Worm (Caenorhabditis elegans) whole organism, L1 larva: Measurements from ENCODE around the gene selt-1.1.

Source experiments
- C04F5.9 ChIP-seq: sonication (generic microtip); optimal IDR thresholded peaks from 2 replicates; lab custom pipeline; 2016; ENCODE audit warnings: missing genetic modification characterization, missing compliant biosample characterization
- C16A3.4 ChIP-seq: fragments of 150-350 bp; optimal IDR thresholded peaks from 2 replicates; lab custom pipeline; 2014; ENCODE audit warnings: missing biosample characterization, missing genetic modification characterization
- C34B4.2 ChIP-seq: sonication (generic microtip); optimal IDR thresholded peaks from 2 replicates; lab custom pipeline; 2017; ENCODE audit warnings: mild to moderate bottlenecking, missing genetic modification characterization, missing compliant biosample characterization
- F16B12.6 ChIP-seq: fragments of 150-350 bp; optimal IDR thresholded peaks from 2 replicates; lab custom pipeline; 2014; ENCODE audit warnings: missing biosample characterization, missing genetic modification characterization
- alr-1 ChIP-seq: fragments of 200-800 bp; sonication (Bioruptor generic); optimal IDR thresholded peaks from 2 replicates; lab custom pipeline; 2018; ENCODE audit warnings: borderline replicate concordance, mild to moderate bottlenecking, missing genetic modification characterization, missing compliant biosample characterization
- aly-2 ChIP-seq: fragments of 150-350 bp; optimal IDR thresholded peaks from 2 replicates; lab custom pipeline; 2014; ENCODE audit warnings: missing biosample characterization, missing genetic modification characterization
- blmp-1 ChIP-seq: fragments of 150-350 bp; optimal IDR thresholded peaks from 2 replicates; lab custom pipeline; 2014; ENCODE audit warnings: missing biosample characterization, missing genetic modification characterization
- ceh-82 ChIP-seq, 3 experiments: fragments of 150-350 bp in 1 of 3; sonication (generic microtip) in 2 of 3; optimal IDR thresholded peaks; 2 replicates each; lab custom pipeline; 2014 to 2017; ENCODE audit warnings: missing biosample characterization in 3 of 3, missing genetic modification characterization in 3 of 3
- ceh-90 ChIP-seq: sonication (generic microtip); optimal IDR thresholded peaks from 2 replicates; lab custom pipeline; 2016; ENCODE audit warnings: missing genetic modification characterization, missing compliant biosample characterization
- dsc-1 ChIP-seq: sonication (generic microtip); optimal IDR thresholded peaks from 2 replicates; lab custom pipeline; 2016; ENCODE audit warnings: mild to moderate bottlenecking, missing genetic modification characterization, missing compliant biosample characterization
- elt-2 ChIP-seq: sonication (generic microtip); optimal IDR thresholded peaks from 2 replicates; lab custom pipeline; 2016; ENCODE audit warnings: missing genetic modification characterization, mild to moderate bottlenecking, inconsistent platforms, missing compliant biosample characterization, missing genetic modification reagents
- elt-3 ChIP-seq, 6 experiments: fragments of 150-350 bp in 1 of 6; sonication (generic microtip); optimal IDR thresholded peaks; 2 replicates each; lab custom pipeline; 2017 to 2018; ENCODE audit warnings: missing biosample characterization in 6 of 6, missing genetic modification characterization in 6 of 6, inconsistent platforms in 1 of 6
- ets-5 ChIP-seq: fragments of 200-800 bp; sonication (Bioruptor generic); IDR thresholded peaks from 2 replicates; pipeline ENCODE4 v1.3.6; 2022; ENCODE audit warnings: missing genetic modification characterization, missing compliant biosample characterization
- hlh-4 ChIP-seq: sonication (generic microtip); optimal IDR thresholded peaks from 2 replicates; lab custom pipeline; 2016; ENCODE audit warnings: mild to moderate bottlenecking, missing genetic modification characterization, missing compliant biosample characterization
- hpl-2 ChIP-seq: fragments of 150-350 bp; optimal IDR thresholded peaks from 2 replicates; lab custom pipeline; 2014; ENCODE audit warnings: missing biosample characterization, missing genetic modification reagents, missing genetic modification characterization
- isw-1 ChIP-seq: fragments of 200-800 bp; sonication (Bioruptor generic); IDR thresholded peaks from 2 replicates; pipeline ENCODE4 v1.3.6; 2022; ENCODE audit warnings: missing genetic modification characterization, missing compliant biosample characterization
- lin-14 ChIP-seq: fragments of 200-800 bp; sonication (Bioruptor generic); optimal IDR thresholded peaks from 2 replicates; lab custom pipeline; 2018; ENCODE audit warnings: mild to moderate bottlenecking, missing genetic modification characterization, moderate library complexity, missing compliant biosample characterization
- lin-39 ChIP-seq: fragments of 150-350 bp; optimal IDR thresholded peaks from 2 replicates; lab custom pipeline; 2014; ENCODE audit warnings: missing biosample characterization, missing genetic modification reagents, missing genetic modification characterization
- lir-3 ChIP-seq: sonication (generic microtip); optimal IDR thresholded peaks from 2 replicates; lab custom pipeline; 2016; ENCODE audit warnings: mild to moderate bottlenecking, missing genetic modification characterization, moderate library complexity, missing compliant biosample characterization; ENCODE audit not compliant: poor library complexity
- lsy-2 ChIP-seq, 2 experiments: fragments of 150-350 bp; optimal IDR thresholded peaks; 2 replicates each; lab custom pipeline; 2014; ENCODE audit warnings: missing biosample characterization in 2 of 2, missing genetic modification characterization in 2 of 2
- mab-9 ChIP-seq: fragments of 200-800 bp; sonication (Bioruptor generic); IDR thresholded peaks from 2 replicates; pipeline ENCODE4 v1.3.6; 2022; ENCODE audit warnings: missing genetic modification reagents, missing genetic modification characterization, missing compliant biosample characterization
- mep-1 ChIP-seq: fragments of 150-350 bp; optimal IDR thresholded peaks from 2 replicates; lab custom pipeline; 2014; ENCODE audit warnings: missing biosample characterization, missing genetic modification characterization
- nhr-11 ChIP-seq: fragments of 150-350 bp; optimal IDR thresholded peaks from 2 replicates; lab custom pipeline; 2014; ENCODE audit warnings: missing biosample characterization, missing genetic modification characterization
- nhr-19 ChIP-seq: fragments of 200-800 bp; sonication (Bioruptor generic); conservative IDR thresholded peaks from 2 replicates; pipeline ENCODE4 v1.3.6; 2022; ENCODE audit warnings: missing genetic modification characterization, missing compliant biosample characterization
- nhr-20 ChIP-seq: sonication (generic microtip); optimal IDR thresholded peaks from 2 replicates; lab custom pipeline; 2016; ENCODE audit warnings: mild to moderate bottlenecking, missing genetic modification characterization, missing compliant biosample characterization
- nhr-237 ChIP-seq: fragments of 150-350 bp; optimal IDR thresholded peaks from 2 replicates; lab custom pipeline; 2014; ENCODE audit warnings: missing biosample characterization, missing genetic modification characterization
- nhr-28 ChIP-seq: fragments of 150-350 bp; optimal IDR thresholded peaks from 2 replicates; lab custom pipeline; 2014; ENCODE audit warnings: missing biosample characterization, missing genetic modification characterization
- nhr-47 ChIP-seq: sonication (generic microtip); optimal IDR thresholded peaks from 2 replicates; lab custom pipeline; 2016; ENCODE audit warnings: mild to moderate bottlenecking, missing genetic modification characterization, moderate library complexity, missing compliant biosample characterization
- nhr-71 ChIP-seq: sonication (generic microtip); optimal IDR thresholded peaks from 2 replicates; lab custom pipeline; 2016; ENCODE audit warnings: mild to moderate bottlenecking, missing genetic modification characterization, moderate library complexity, missing compliant biosample characterization
- nhr-77 ChIP-seq: fragments of 150-350 bp; optimal IDR thresholded peaks from 2 replicates; lab custom pipeline; 2014; ENCODE audit warnings: missing biosample characterization, missing genetic modification characterization
- nhr-84 ChIP-seq: sonication (generic microtip); optimal IDR thresholded peaks from 2 replicates; lab custom pipeline; 2017; ENCODE audit warnings: missing biosample characterization, missing genetic modification characterization
- nhr-85 ChIP-seq: sonication (generic microtip); peaks from one replicate; lab custom pipeline; 2016; ENCODE audit warnings: missing genetic modification characterization, inconsistent platforms, missing compliant biosample characterization
- nhr-90 ChIP-seq: sonication (generic microtip); optimal IDR thresholded peaks from 2 replicates; lab custom pipeline; 2016; ENCODE audit warnings: mild to moderate bottlenecking, missing genetic modification characterization, missing compliant biosample characterization; ENCODE audit not compliant: poor library complexity
- pag-3 ChIP-seq: sonication (generic microtip); optimal IDR thresholded peaks from 2 replicates; lab custom pipeline; 2017; ENCODE audit warnings: missing genetic modification characterization, mild to moderate bottlenecking, missing compliant biosample characterization, antibody characterized with exemption, borderline replicate concordance; ENCODE audit not compliant: insufficient read depth
- pax-3 ChIP-seq: fragments of 200-800 bp; sonication (Bioruptor generic); optimal IDR thresholded peaks from 2 replicates; lab custom pipeline; 2018; ENCODE audit warnings: mild to moderate bottlenecking, missing genetic modification characterization, moderate library complexity, missing compliant biosample characterization
- pqm-1 ChIP-seq: sonication (generic microtip); optimal IDR thresholded peaks from 3 replicates; lab custom pipeline; 2017; ENCODE audit warnings: missing biosample characterization, missing genetic modification characterization
- skn-1 ChIP-seq: fragments of 150-350 bp; optimal IDR thresholded peaks from 2 replicates; lab custom pipeline; 2014; ENCODE audit warnings: missing biosample characterization, missing genetic modification characterization
- snpc-4 ChIP-seq: fragments of 150-350 bp; optimal IDR thresholded peaks from 2 replicates; lab custom pipeline; 2014; ENCODE audit warnings: missing biosample characterization, missing genetic modification characterization
- snu-23 ChIP-seq: sonication (generic microtip); optimal IDR thresholded peaks from 2 replicates; lab custom pipeline; 2016; ENCODE audit warnings: missing genetic modification characterization, missing compliant biosample characterization
- sptf-1 ChIP-seq: fragments of 150-350 bp; optimal IDR thresholded peaks from 2 replicates; lab custom pipeline; 2014; ENCODE audit warnings: missing biosample characterization, missing genetic modification characterization
- sup-37 ChIP-seq: fragments of 200-800 bp; sonication (Bioruptor generic); optimal IDR thresholded peaks from 2 replicates; lab custom pipeline; 2018; ENCODE audit warnings: mild to moderate bottlenecking, missing genetic modification characterization, missing compliant biosample characterization
- tbx-2 ChIP-seq: sonication (generic microtip); optimal IDR thresholded peaks from 2 replicates; lab custom pipeline; 2016; ENCODE audit warnings: missing genetic modification characterization, missing compliant biosample characterization
- unc-30 ChIP-seq: sonication (generic microtip); optimal IDR thresholded peaks from 2 replicates; lab custom pipeline; 2017; ENCODE audit warnings: missing biosample characterization, missing genetic modification characterization
- unc-62 ChIP-seq: fragments of 150-350 bp; optimal IDR thresholded peaks from 2 replicates; lab custom pipeline; 2014; ENCODE audit warnings: missing biosample characterization, missing genetic modification reagents, missing genetic modification characterization
- unc-98 ChIP-seq: fragments of 200-800 bp; sonication (Bioruptor generic); IDR thresholded peaks from 2 replicates; pipeline ENCODE4 v1.3.6; 2022; ENCODE audit warnings: missing genetic modification characterization, missing compliant biosample characterization
- xbp-1 ChIP-seq: sonication (generic microtip); optimal IDR thresholded peaks from 2 replicates; lab custom pipeline; 2016; ENCODE audit warnings: missing genetic modification characterization, missing compliant biosample characterization
- zag-1 ChIP-seq: fragments of 150-350 bp; optimal IDR thresholded peaks from 2 replicates; lab custom pipeline; 2014; ENCODE audit warnings: missing biosample characterization, missing genetic modification characterization
- zip-4 ChIP-seq: fragments of 200-800 bp; sonication (Bioruptor generic); optimal IDR thresholded peaks from 2 replicates; lab custom pipeline; 2018; ENCODE audit warnings: mild to moderate bottlenecking, missing genetic modification characterization, moderate library complexity, missing compliant biosample characterization

selt-1.1 gene

DNA sequence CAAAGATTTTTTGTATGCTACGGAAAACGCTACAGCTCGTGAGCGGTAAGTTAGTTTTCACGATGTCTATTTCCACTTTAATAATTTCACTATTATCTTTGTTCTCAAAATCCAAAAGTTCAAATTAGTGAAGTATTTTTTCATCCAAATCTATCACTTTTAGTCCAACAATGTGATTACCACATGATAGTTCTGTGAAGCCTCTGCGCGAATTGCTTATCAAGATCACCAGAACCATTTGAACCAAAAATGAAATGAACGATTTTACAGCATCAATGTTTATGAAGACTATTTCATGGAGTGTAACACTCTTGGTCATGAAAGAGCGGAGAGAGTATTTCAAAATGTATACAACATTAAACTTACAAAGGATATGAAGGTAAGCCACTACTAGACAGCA, 11.9 kb downstream of the selt-1.1 start (continued):
- TF ChIP-seq isw-1 (GFP tag; lab: Robert Waterston, UW) (no peak), snpc-4 (tag; lab: Kevin White, UChicago) (no peak), pag-3 (no peak), unc-62 (no peak), nhr-47 (tag; lab: Kevin White, UChicago) (no peak), C04F5.9 (tag; lab: Kevin White, UChicago) (no peak), ceh-82 (tag; optimal IDR thresholded peaks at IDR 0.05; lab: Kevin White, UChicago) (no peak), pax-3 (tag; lab: Kevin White, UChicago) (no peak), xbp-1 (tag; lab: Kevin White, UChicago) (no peak), pqm-1 (no peak), hpl-2 (GFP tag; lab: Kevin White, UChicago) (no peak), blmp-1 (tag; lab: Kevin White, UChicago) (peak; percentile 62), tbx-2 (tag; lab: Kevin White, UChicago) (no peak), snu-23 (GFP tag; lab: Kevin White, UChicago) (no peak), nhr-85 (tag; lab: Kevin White, UChicago) (peak; percentile 13), lin-39 (no peak), nhr-90 (tag; lab: Kevin White, UChicago) (no peak), ceh-90 (tag; lab: Kevin White, UChicago) (no peak)

DNA sequence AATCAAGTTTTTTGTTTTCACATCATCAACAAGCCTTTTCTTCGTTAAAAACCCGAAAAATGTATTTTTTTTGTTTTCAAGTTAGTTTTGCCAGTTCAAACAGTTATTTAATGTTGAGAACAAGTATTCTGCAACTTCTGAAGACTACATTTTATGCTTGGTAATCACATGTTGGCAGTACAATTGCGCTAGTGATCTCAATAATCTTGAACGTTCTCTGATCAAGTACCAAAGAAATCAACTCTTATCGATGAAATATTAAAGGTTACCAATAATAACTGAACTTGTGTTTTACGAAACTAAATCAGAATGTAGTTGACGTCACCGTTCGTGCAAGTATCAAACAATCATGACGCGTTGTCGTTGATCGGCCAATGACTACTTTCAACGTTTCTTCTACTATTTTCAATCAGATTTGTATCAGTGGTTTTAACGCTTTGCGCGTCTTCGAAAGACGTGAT, 12.7 kb downstream of the selt-1.1 start, which contains the start of gene C35C5.8:
Gene C35C5.8, plus strand, starts transcription at position 51 of the 461 bp plus-strand sequence.
- TF ChIP-seq nhr-20 (tag; lab: Kevin White, UChicago) (peak; percentile 71), nhr-237 (tag; lab: Kevin White, UChicago) (no peak), isw-1 (GFP tag; lab: Robert Waterston, UW) (no peak), skn-1 (tag; lab: Kevin White, UChicago) (no peak), mep-1 (tag; lab: Kevin White, UChicago) (no peak), lsy-2 (tag; optimal IDR thresholded peaks at IDR 0.05; lab: Kevin White, UChicago) (no peak), nhr-85 (tag; lab: Kevin White, UChicago) (peak; percentile 82), C16A3.4 (no peak), zip-4 (GFP tag; lab: Kevin White, UChicago) (no peak), zag-1 (no peak), ets-5 (GFP tag; lab: Robert Waterston, UW) (no peak), lir-3 (no peak), mab-9 (no peak), F16B12.6 (tag; lab: Kevin White, UChicago) (no peak), xbp-1 (tag; lab: Kevin White, UChicago) (no peak), nhr-11 (tag; lab: Kevin White, UChicago) (no peak), alr-1 (tag; lab: Kevin White, UChicago) (no peak), C34B4.2 (tag; lab: Kevin White, UChicago) (no peak), nhr-77 (tag; lab: Kevin White, UChicago) (no peak), lin-14 (no peak), nhr-71 (tag; lab: Kevin White, UChicago) (no peak), hlh-4 (tag; lab: Kevin White, UChicago) (no peak), elt-2 (tag; lab: Kevin White, UChicago) (no peak), unc-98 (no peak), nhr-19 (GFP tag; lab: Robert Waterston, UW) (peak; percentile 61), unc-30 (tag; lab: Kevin White, UChicago) (no peak), dsc-1 (tag; lab: Kevin White, UChicago) (no peak), aly-2 (tag; lab: Kevin White, UChicago) (no peak), snu-23 (GFP tag; lab: Kevin White, UChicago) (peak; percentile 19), elt-3 (tag; optimal IDR thresholded peaks at IDR 0.05; lab: Kevin White, UChicago) (peak in 1 of 6 experiments; percentile 32), sptf-1 (no peak), nhr-84 (tag; lab: Kevin White, UChicago) (no peak), blmp-1 (tag; lab: Kevin White, UChicago) (peak; percentile 26), nhr-28 (tag; lab: Kevin White, UChicago) (no peak), ceh-90 (tag; lab: Kevin White, UChicago) (no peak), sup-37 (GFP tag; lab: Kevin White, UChicago) (no peak)
- TF ChIP-seq, all 84 proteins: peak for 6
